Worm (Caenorhabditis elegans): ENCODE measurements around the gene ptr-13.

DNA sequence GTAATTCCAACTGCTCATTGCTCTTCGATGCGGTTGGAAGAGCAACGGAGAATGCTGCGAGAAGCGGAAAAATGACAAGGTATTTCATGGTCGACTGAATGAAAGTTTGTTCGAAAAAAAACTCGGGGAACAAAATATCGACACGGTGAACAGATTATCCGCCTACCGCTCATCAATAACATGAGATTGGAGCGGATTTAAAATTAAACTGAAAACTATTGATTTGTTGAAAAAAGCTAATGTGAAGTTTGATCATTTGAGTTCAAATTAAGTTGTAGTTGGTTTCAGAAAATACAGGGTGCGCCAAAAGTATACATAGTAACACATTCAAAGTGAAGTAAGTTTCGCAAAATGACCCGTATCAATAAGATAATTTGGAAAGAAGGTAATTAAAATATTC, 22.1 kb downstream of the ptr-13 start, which contains the start of gene F40F8.4:
- TF ChIP-seq unc-62 (GFP tag; optimal IDR thresholded peaks at IDR 0.05) = no peak
- no peak for TF ChIP-seq isw-1 (GFP tag; IDR thresholded peaks at IDR 0.05)
- no peak for TF ChIP-seq sptf-1 (tag; optimal IDR thresholded peaks at IDR 0.05)
- no peak for TF ChIP-seq dpl-1 (GFP tag; optimal IDR thresholded peaks at IDR 0.05)
- TF ChIP-seq hpl-2 (GFP tag; optimal IDR thresholded peaks at IDR 0.05) = no peak
